Worm (Caenorhabditis elegans): Measurements from ENCODE around the gene C18E9.9.

DNA sequence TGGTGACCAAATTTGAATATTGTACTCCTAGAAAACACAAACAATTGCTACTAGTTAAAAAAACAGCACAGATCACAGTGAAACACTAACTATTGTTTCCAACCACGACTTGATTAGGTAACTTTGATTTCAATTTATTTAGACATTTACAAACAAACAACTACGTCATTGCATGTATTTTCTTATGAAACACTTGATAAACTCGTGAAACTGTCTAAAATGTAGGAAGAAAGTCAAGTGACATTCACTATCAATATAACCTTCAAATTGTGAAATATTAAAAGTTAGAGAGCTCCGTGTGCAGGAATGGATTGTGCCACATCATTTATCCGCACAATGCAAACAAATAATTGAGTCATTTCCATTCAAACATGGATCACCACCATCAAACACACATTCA lies 923 bp upstream of the C18E9.9 start:
- TF ChIP-seq nhr-77 (tag; optimal IDR thresholded peaks at IDR 0.05) (no peak), snpc-4 (tag; optimal IDR thresholded peaks at IDR 0.05) (no peak), ama-1 (optimal IDR thresholded peaks at IDR 0.05) (no peak), lin-39 (tag; optimal IDR thresholded peaks at IDR 0.05) (no peak), nhr-237 (tag; optimal IDR thresholded peaks at IDR 0.05) (no peak)

All from whole organism, L2 larva.